Worm (Caenorhabditis elegans) whole organism, L1 larva: ENCODE results near the gene str-188.
A peak's percentile ranks its signal among the peaks of the same experiment; 100 is the strongest.

ENCODE experiments used
- C04F5.9 ChIP-seq: sonication (generic microtip); optimal IDR thresholded peaks from 2 replicates; lab custom pipeline; 2016; ENCODE audit warnings: missing genetic modification characterization, missing compliant biosample characterization
- C16A3.4 ChIP-seq: fragments of 150-350 bp; optimal IDR thresholded peaks from 2 replicates; lab custom pipeline; 2014; ENCODE audit warnings: missing biosample characterization, missing genetic modification characterization
- C34B4.2 ChIP-seq: sonication (generic microtip); optimal IDR thresholded peaks from 2 replicates; lab custom pipeline; 2017; ENCODE audit warnings: mild to moderate bottlenecking, missing genetic modification characterization, missing compliant biosample characterization
- alr-1 ChIP-seq: fragments of 200-800 bp; sonication (Bioruptor generic); optimal IDR thresholded peaks from 2 replicates; lab custom pipeline; 2018; ENCODE audit warnings: borderline replicate concordance, mild to moderate bottlenecking, missing genetic modification characterization, missing compliant biosample characterization
- aly-2 ChIP-seq: fragments of 150-350 bp; optimal IDR thresholded peaks from 2 replicates; lab custom pipeline; 2014; ENCODE audit warnings: missing biosample characterization, missing genetic modification characterization
- blmp-1 ChIP-seq: fragments of 150-350 bp; optimal IDR thresholded peaks from 2 replicates; lab custom pipeline; 2014; ENCODE audit warnings: missing biosample characterization, missing genetic modification characterization
- ceh-8 ChIP-seq: fragments of 200-800 bp; sonication (Bioruptor generic); optimal IDR thresholded peaks from 2 replicates; lab custom pipeline; 2018; ENCODE audit warnings: mild to moderate bottlenecking, missing genetic modification characterization, moderate library complexity, missing compliant biosample characterization
- ceh-90 ChIP-seq: sonication (generic microtip); optimal IDR thresholded peaks from 2 replicates; lab custom pipeline; 2016; ENCODE audit warnings: missing genetic modification characterization, missing compliant biosample characterization
- efl-1 ChIP-seq, 4 experiments: fragments of 150-350 bp; optimal IDR thresholded peaks in 3 of 4; peaks in 1 of 4; 1 replicate in 1 of 4; 2 replicates in 3 of 4; lab custom pipeline; 2014; ENCODE audit warnings: missing biosample characterization in 2 of 4, missing genetic modification characterization in 2 of 4, missing genetic modification reagents in 2 of 4
- efl-3 ChIP-seq: fragments of 200-800 bp; sonication (Bioruptor generic); optimal IDR thresholded peaks from 2 replicates; lab custom pipeline; 2018; ENCODE audit warnings: mild to moderate bottlenecking, missing genetic modification characterization, missing compliant biosample characterization
- elt-2 ChIP-seq: sonication (generic microtip); optimal IDR thresholded peaks from 2 replicates; lab custom pipeline; 2016; ENCODE audit warnings: missing genetic modification characterization, mild to moderate bottlenecking, inconsistent platforms, missing compliant biosample characterization, missing genetic modification reagents
- fkh-4 ChIP-seq: sonication (generic microtip); optimal IDR thresholded peaks from 2 replicates; lab custom pipeline; 2016; ENCODE audit warnings: missing compliant biosample characterization, missing genetic modification characterization, borderline replicate concordance
- fkh-8 ChIP-seq: sonication (generic microtip); optimal IDR thresholded peaks from 2 replicates; lab custom pipeline; 2016; ENCODE audit warnings: mild to moderate bottlenecking, missing genetic modification characterization, missing compliant biosample characterization
- fos-1 ChIP-seq: fragments of 150-350 bp; optimal IDR thresholded peaks from 2 replicates; lab custom pipeline; 2014; ENCODE audit warnings: missing biosample characterization, missing genetic modification characterization
- grh-1 ChIP-seq: fragments of 200-800 bp; sonication (Bioruptor generic); IDR thresholded peaks from 2 replicates; pipeline ENCODE4 v1.3.6; 2022; ENCODE audit warnings: missing genetic modification reagents, missing genetic modification characterization, missing compliant biosample characterization
- hlh-17 ChIP-seq: fragments of 200-800 bp; sonication (Bioruptor generic); optimal IDR thresholded peaks from 2 replicates; lab custom pipeline; 2018; ENCODE audit warnings: missing genetic modification characterization, mild to moderate bottlenecking, missing compliant biosample characterization, moderate library complexity, borderline replicate concordance
- irx-1 ChIP-seq: sonication (generic microtip); optimal IDR thresholded peaks from 2 replicates; lab custom pipeline; 2016; ENCODE audit warnings: missing genetic modification characterization, missing compliant biosample characterization
- lin-14 ChIP-seq: fragments of 200-800 bp; sonication (Bioruptor generic); optimal IDR thresholded peaks from 2 replicates; lab custom pipeline; 2018; ENCODE audit warnings: mild to moderate bottlenecking, missing genetic modification characterization, moderate library complexity, missing compliant biosample characterization
- lin-15B ChIP-seq: fragments of 150-350 bp; sonication (generic microtip); optimal IDR thresholded peaks from 3 replicates; lab custom pipeline; 2014; ENCODE audit warnings: missing biosample characterization, missing genetic modification characterization
- lsy-2 ChIP-seq, 2 experiments: fragments of 150-350 bp; optimal IDR thresholded peaks; 2 replicates each; lab custom pipeline; 2014; ENCODE audit warnings: missing biosample characterization in 2 of 2, missing genetic modification characterization in 2 of 2
- mdl-1 ChIP-seq, 2 experiments: fragments of 150-350 bp; optimal IDR thresholded peaks; 2 replicates each; lab custom pipeline; 2014 to 2017; ENCODE audit warnings: missing biosample characterization in 2 of 2, missing genetic modification characterization in 2 of 2, inconsistent platforms in 1 of 2
- mef-2 ChIP-seq: fragments of 150-350 bp; optimal IDR thresholded peaks from 2 replicates; lab custom pipeline; 2014; ENCODE audit warnings: missing biosample characterization, missing genetic modification characterization
- mep-1 ChIP-seq: fragments of 150-350 bp; optimal IDR thresholded peaks from 2 replicates; lab custom pipeline; 2014; ENCODE audit warnings: missing biosample characterization, missing genetic modification characterization
- nhr-20 ChIP-seq: sonication (generic microtip); optimal IDR thresholded peaks from 2 replicates; lab custom pipeline; 2016; ENCODE audit warnings: mild to moderate bottlenecking, missing genetic modification characterization, missing compliant biosample characterization
- nhr-71 ChIP-seq: sonication (generic microtip); optimal IDR thresholded peaks from 2 replicates; lab custom pipeline; 2016; ENCODE audit warnings: mild to moderate bottlenecking, missing genetic modification characterization, moderate library complexity, missing compliant biosample characterization
- nhr-84 ChIP-seq: sonication (generic microtip); optimal IDR thresholded peaks from 2 replicates; lab custom pipeline; 2017; ENCODE audit warnings: missing biosample characterization, missing genetic modification characterization
- nhr-85 ChIP-seq: sonication (generic microtip); peaks from one replicate; lab custom pipeline; 2016; ENCODE audit warnings: missing genetic modification characterization, inconsistent platforms, missing compliant biosample characterization
- nhr-90 ChIP-seq: sonication (generic microtip); optimal IDR thresholded peaks from 2 replicates; lab custom pipeline; 2016; ENCODE audit warnings: mild to moderate bottlenecking, missing genetic modification characterization, missing compliant biosample characterization; ENCODE audit not compliant: poor library complexity
- pag-3 ChIP-seq: sonication (generic microtip); optimal IDR thresholded peaks from 2 replicates; lab custom pipeline; 2017; ENCODE audit warnings: missing genetic modification characterization, mild to moderate bottlenecking, missing compliant biosample characterization, antibody characterized with exemption, borderline replicate concordance; ENCODE audit not compliant: insufficient read depth
- pqm-1 ChIP-seq: sonication (generic microtip); optimal IDR thresholded peaks from 3 replicates; lab custom pipeline; 2017; ENCODE audit warnings: missing biosample characterization, missing genetic modification characterization
- rnt-1 ChIP-seq: sonication (generic microtip); optimal IDR thresholded peaks from 2 replicates; lab custom pipeline; 2016; ENCODE audit warnings: mild to moderate bottlenecking, missing genetic modification characterization, moderate library complexity, missing compliant biosample characterization
- sptf-1 ChIP-seq: fragments of 150-350 bp; optimal IDR thresholded peaks from 2 replicates; lab custom pipeline; 2014; ENCODE audit warnings: missing biosample characterization, missing genetic modification characterization
- sup-37 ChIP-seq: fragments of 200-800 bp; sonication (Bioruptor generic); optimal IDR thresholded peaks from 2 replicates; lab custom pipeline; 2018; ENCODE audit warnings: mild to moderate bottlenecking, missing genetic modification characterization, missing compliant biosample characterization
- tlp-1 ChIP-seq: fragments of 150-350 bp; optimal IDR thresholded peaks from 2 replicates; lab custom pipeline; 2014; ENCODE audit warnings: missing biosample characterization, missing genetic modification characterization
- unc-62 ChIP-seq: fragments of 150-350 bp; optimal IDR thresholded peaks from 2 replicates; lab custom pipeline; 2014; ENCODE audit warnings: missing biosample characterization, missing genetic modification reagents, missing genetic modification characterization
- zag-1 ChIP-seq: fragments of 150-350 bp; optimal IDR thresholded peaks from 2 replicates; lab custom pipeline; 2014; ENCODE audit warnings: missing biosample characterization, missing genetic modification characterization
- ztf-4 ChIP-seq: fragments of 150-350 bp; optimal IDR thresholded peaks from 2 replicates; lab custom pipeline; 2014; ENCODE audit warnings: missing biosample characterization, missing genetic modification characterization

str-188 gene

ce11 chrV:9754459-9754858 lies 38.0 kb downstream of the str-188 start, which contains the start of gene F58E6.5:
F58E6.5 (minus strand) TSS chrV:9754559.
- TF ChIP-seq aly-2 (tag; lab: Kevin White, UChicago) (no peak), pag-3 (no peak)

ce11 chrV:9755725-9756124 lies 39.2 kb downstream of the str-188 start, which contains the start of gene F58E6.8:
F58E6.8 (minus strand) TSS chrV:9755825.
- TF ChIP-seq mdl-1 (tag; optimal IDR thresholded peaks at IDR 0.05; lab: Kevin White, UChicago) (no peak), alr-1 (no peak), sup-37 (GFP tag; lab: Kevin White, UChicago) (no peak), efl-3 (GFP tag; lab: Kevin White, UChicago) (no peak), blmp-1 (tag; lab: Kevin White, UChicago) (no peak), rnt-1 (tag; lab: Kevin White, UChicago) (no peak), grh-1 (GFP tag; lab: Robert Waterston, UW) (no peak), lsy-2 (tag; optimal IDR thresholded peaks at IDR 0.05; lab: Kevin White, UChicago) (no peak), ceh-90 (tag; lab: Kevin White, UChicago) (no peak), C34B4.2 (tag; lab: Kevin White, UChicago) (no peak), unc-62 (GFP tag; lab: Kevin White, UChicago) (no peak), nhr-84 (no peak), ceh-8 (GFP tag; lab: Kevin White, UChicago) (no peak), zag-1 (tag; lab: Kevin White, UChicago) (no peak), nhr-20 (no peak)
- TF ChIP-seq, all 84 proteins: peak for 0

ce11 chrV:9756242-9756641 lies 39.7 kb downstream of the str-188 start, which contains the start of gene hrg-3:
hrg-3 (plus strand) TSS chrV:9756468.
- no peak for TF ChIP-seq nhr-85 (tag; lab: Kevin White, UChicago)
- peak; percentile 87 for TF ChIP-seq elt-2 (tag; lab: Kevin White, UChicago)
- no peak for TF ChIP-seq lsy-2 (tag; optimal IDR thresholded peaks at IDR 0.05; lab: Kevin White, UChicago)
- no peak for TF ChIP-seq grh-1 (GFP tag; lab: Robert Waterston, UW)
- no peak for TF ChIP-seq tlp-1 (tag; lab: Kevin White, UChicago)
- no peak for TF ChIP-seq sup-37 (GFP tag; lab: Kevin White, UChicago)
- TF ChIP-seq pqm-1, result peak; percentile 2
- no peak for TF ChIP-seq sptf-1

- TF ChIP-seq C16A3.4 (no peak), nhr-71 (no peak), fos-1 (tag; lab: Kevin White, UChicago) (no peak), hlh-17 (GFP tag; lab: Kevin White, UChicago) (no peak), mef-2 (tag; lab: Kevin White, UChicago) (no peak), C04F5.9 (tag; lab: Kevin White, UChicago) (no peak), aly-2 (tag; lab: Kevin White, UChicago) (no peak), blmp-1 (tag; lab: Kevin White, UChicago) (no peak), nhr-90 (tag; lab: Kevin White, UChicago) (no peak), mep-1 (tag; lab: Kevin White, UChicago) (no peak)
These were observed 41.4 kb downstream of the str-188 start, which contains the start of gene F58E6.11 for ce11 chrV:9757884-9758283. F58E6.11 (minus strand) TSS chrV:9757984.

- TF ChIP-seq ztf-4 (tag; lab: Kevin White, UChicago) (no peak), fkh-8 (tag; lab: Kevin White, UChicago) (no peak), C16A3.4 (no peak), irx-1 (no peak), ceh-90 (tag; lab: Kevin White, UChicago) (no peak), tlp-1 (tag; lab: Kevin White, UChicago) (no peak), efl-1 (optimal IDR thresholded peaks at IDR 0.05; lab: Kevin White, UChicago) (no peak), efl-1 (GFP tag; optimal IDR thresholded peaks at IDR 0.05 in 1 of 2; lab: Kevin White, UChicago) (no peak), lin-14 (GFP tag; lab: Kevin White, UChicago) (peak; percentile 62), fkh-4 (tag; lab: Kevin White, UChicago) (no peak), elt-2 (tag; lab: Kevin White, UChicago) (no peak), blmp-1 (tag; lab: Kevin White, UChicago) (peak; percentile 96), lin-15B (tag; lab: Kevin White, UChicago) (no peak)
These were observed 41.9 kb downstream of the str-188 start for ce11 chrV:9758437-9758836.
